Fruit fly (Drosophila melanogaster): ENCODE results near the gene CG13377.

DNA sequence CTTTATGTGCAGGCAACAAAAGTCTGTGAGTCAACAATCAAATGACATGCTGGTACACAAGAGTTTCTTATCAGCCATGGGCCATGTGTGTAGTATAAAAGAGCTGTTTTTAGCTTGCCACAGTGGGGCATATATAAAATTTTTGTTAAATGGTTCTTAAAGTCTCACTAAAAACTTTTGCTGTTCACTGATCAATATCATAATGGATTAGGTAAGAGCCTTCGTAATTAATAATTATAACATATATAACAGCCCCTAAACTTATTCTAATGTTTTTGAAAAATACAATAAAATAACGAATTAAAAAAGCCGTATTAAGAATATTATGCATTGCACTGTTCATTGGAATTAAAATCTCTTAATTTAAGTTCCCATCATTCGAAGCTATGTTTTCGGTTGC, 29.5 kb upstream of the CG13377 start:
- TF ChIP-seq h (optimal IDR thresholded peaks at IDR 0.05) (no peak), Myc (optimal IDR thresholded peaks at IDR 0.05) (no peak), Sin3A (optimal IDR thresholded peaks at IDR 0.05) (no peak), psq (optimal IDR thresholded peaks at IDR 0.05) (no peak)
